Worm (Caenorhabditis elegans) whole organism, young adult: ENCODE results near the gene Y37E11B.6.

Experiments used
- hmg-20 ChIP-seq: fragments of 200-800 bp; sonication (Bioruptor generic); IDR thresholded peaks from 2 replicates; pipeline ENCODE4 v1.3.6; 2022; ENCODE audit warnings: missing genetic modification reagents, missing genetic modification characterization, missing compliant biosample characterization
- madf-10 ChIP-seq: sonication (generic microtip); optimal IDR thresholded peaks from 2 replicates; lab custom pipeline; 2016; ENCODE audit warnings: mild to moderate bottlenecking, missing genetic modification characterization, missing compliant biosample characterization
- madf-8 ChIP-seq: fragments of 200-800 bp; sonication (Bioruptor generic); conservative IDR thresholded peaks from 2 replicates; pipeline ENCODE4 v1.3.6; 2022; ENCODE audit warnings: missing genetic modification reagents, missing genetic modification characterization, missing compliant biosample characterization
- nhr-120 ChIP-seq: fragments of 200-800 bp; sonication (Bioruptor generic); IDR thresholded peaks from 2 replicates; pipeline ENCODE4 v1.3.6; 2022; ENCODE audit warnings: missing genetic modification characterization, missing compliant biosample characterization

Gene Y37E11B.6

DNA sequence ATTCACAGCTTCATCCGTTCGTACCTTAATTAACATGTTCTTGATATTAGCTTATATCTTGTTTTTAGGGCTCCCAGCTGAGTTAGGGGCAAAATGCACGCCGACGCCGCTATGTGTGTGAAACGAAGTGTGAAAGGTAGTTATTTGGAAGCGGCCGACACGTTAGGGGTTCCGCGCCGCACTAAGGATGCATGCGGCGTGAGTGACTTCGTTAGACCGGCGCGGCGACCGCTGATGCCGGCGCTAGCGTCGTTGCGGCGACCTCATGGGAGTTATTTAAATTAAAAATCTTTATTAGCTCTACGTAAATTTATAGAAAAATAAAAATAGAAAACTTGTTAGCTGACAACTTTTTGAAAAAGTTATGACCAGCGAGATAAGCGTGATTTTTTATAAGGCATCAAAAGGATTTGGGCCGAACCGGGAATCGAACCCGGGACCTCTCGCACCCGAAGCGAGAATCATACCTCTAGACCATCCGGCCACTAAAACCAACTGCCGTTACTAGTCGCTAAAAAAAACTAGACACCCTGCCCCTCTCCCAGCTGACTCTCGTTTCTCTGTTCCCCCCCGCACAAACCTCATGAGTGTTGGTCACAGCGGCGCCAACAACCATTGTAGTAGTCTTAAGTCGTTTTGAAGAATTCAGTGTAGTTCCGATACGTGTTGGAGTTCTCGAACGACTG lies 47.2 kb downstream of the Y37E11B.6 start (continued):
- TF ChIP-seq madf-8 (GFP tag; lab: Robert Waterston, UW) (no peak), hmg-20 (GFP tag; lab: Robert Waterston, UW) (0 out of 2 replicates have a peak, but pooled peaks have one; percentile 41), nhr-120 (no peak), madf-10 (peak; percentile 52)
